Worm (Caenorhabditis elegans) whole organism, early embryonic: Measurements from ENCODE around the gene spp-7.

Experiments used
- B0310.2 ChIP-seq: sonication (generic microtip); optimal IDR thresholded peaks from 2 replicates; lab custom pipeline; 2016; ENCODE audit warnings: mild to moderate bottlenecking, missing genetic modification characterization, missing compliant biosample characterization
- F13C5.2 ChIP-seq: sonication (generic microtip); optimal IDR thresholded peaks from 2 replicates; lab custom pipeline; 2017; ENCODE audit warnings: mild to moderate bottlenecking, missing genetic modification characterization, inconsistent platforms, missing compliant biosample characterization
- aly-1 ChIP-seq: sonication (generic microtip); optimal IDR thresholded peaks from 2 replicates; lab custom pipeline; 2016; ENCODE audit warnings: missing genetic modification characterization, missing compliant biosample characterization
- ama-1 ChIP-seq: fragments of 150-350 bp; optimal IDR thresholded peaks from 2 replicates; lab custom pipeline; 2014
- ceh-13 ChIP-seq: fragments of 200-800 bp; sonication (Bioruptor generic); optimal IDR thresholded peaks from 2 replicates; lab custom pipeline; 2018; ENCODE audit warnings: mild to moderate bottlenecking, missing genetic modification characterization, missing compliant biosample characterization
- ceh-36 ChIP-seq: sonication (generic microtip); optimal IDR thresholded peaks from 2 replicates; lab custom pipeline; 2016; ENCODE audit warnings: missing genetic modification characterization, inconsistent platforms, missing compliant biosample characterization
- flt-1 ChIP-seq: fragments of 200-800 bp; sonication (Bioruptor generic); IDR thresholded peaks from 2 replicates; pipeline ENCODE4 v1.3.6; 2022; ENCODE audit warnings: missing genetic modification characterization, missing compliant biosample characterization
- hmbx-1 ChIP-seq: sonication (generic microtip); optimal IDR thresholded peaks from 2 replicates; lab custom pipeline; 2016; ENCODE audit warnings: mild to moderate bottlenecking, missing genetic modification characterization, missing compliant biosample characterization
- hnd-1 ChIP-seq: sonication (generic microtip); optimal IDR thresholded peaks from 2 replicates; lab custom pipeline; 2016; ENCODE audit warnings: missing genetic modification characterization, missing compliant biosample characterization
- pes-1 ChIP-seq: fragments of 200-800 bp; sonication (Bioruptor generic); IDR thresholded peaks from 2 replicates; pipeline ENCODE4 v1.3.6; 2022; ENCODE audit warnings: missing genetic modification reagents, missing genetic modification characterization, missing compliant biosample characterization
- scrt-1 ChIP-seq: fragments of 200-800 bp; sonication (Bioruptor generic); IDR thresholded peaks from 2 replicates; pipeline ENCODE4 v1.3.6; 2022; ENCODE audit warnings: missing genetic modification characterization, missing compliant biosample characterization
- sea-1 ChIP-seq: fragments of 200-800 bp; sonication (Bioruptor generic); conservative IDR thresholded peaks from 2 replicates; pipeline ENCODE4 v1.3.6; 2022; ENCODE audit warnings: missing genetic modification characterization, missing compliant biosample characterization
- tbx-11 ChIP-seq: fragments of 200-800 bp; sonication (Bioruptor generic); IDR thresholded peaks from 2 replicates; pipeline ENCODE4 v1.3.6; 2022; ENCODE audit warnings: missing genetic modification characterization, missing compliant biosample characterization
- tbx-37 ChIP-seq: fragments of 200-800 bp; sonication (Bioruptor generic); conservative IDR thresholded peaks from 2 replicates; pipeline ENCODE4 v1.3.6; 2022; ENCODE audit warnings: missing genetic modification reagents, missing genetic modification characterization, missing compliant biosample characterization

ce11 chrIV:5364135-5364609 is 51.4 kb downstream of the spp-7 start, which contains the start of the genes hda-6 and F41H10.4:
- TF ChIP-seq scrt-1 (GFP tag; lab: Robert Waterston, UW) (no peak), ama-1 (lab: Kevin White, UChicago) (no peak), F13C5.2 (tag; lab: Kevin White, UChicago) (no peak), B0310.2 (tag; lab: Kevin White, UChicago) (no peak), flt-1 (GFP tag; lab: Robert Waterston, UW) (no peak), hmbx-1 (tag; lab: Kevin White, UChicago) (no peak), tbx-37 (no peak), tbx-11 (no peak), sea-1 (GFP tag; lab: Robert Waterston, UW) (no peak), ceh-13 (GFP tag; lab: Kevin White, UChicago) (no peak), ceh-36 (tag; lab: Kevin White, UChicago) (no peak), pes-1 (GFP tag; lab: Robert Waterston, UW) (no peak), hnd-1 (tag; lab: Kevin White, UChicago) (no peak), aly-1 (tag; lab: Kevin White, UChicago) (no peak)
